Worm (Caenorhabditis elegans) whole organism, young adult: ENCODE results near the gene doxa-1.

Source experiments
- Y53F4B.3 ChIP-seq: fragments of 200-800 bp; sonication (Bioruptor generic); IDR thresholded peaks from 2 replicates; pipeline ENCODE4 v1.3.6; 2022; ENCODE audit warnings: missing genetic modification reagents, missing genetic modification characterization, missing compliant biosample characterization
- Y53G8AR.9 ChIP-seq: fragments of 200-800 bp; sonication (Bioruptor generic); conservative IDR thresholded peaks from 2 replicates; pipeline ENCODE4 v1.3.6; 2022; ENCODE audit warnings: missing genetic modification reagents, missing genetic modification characterization, missing compliant biosample characterization
- nhr-90 ChIP-seq: sonication (generic microtip); optimal IDR thresholded peaks from 2 replicates; lab custom pipeline; 2016; ENCODE audit warnings: missing genotype, mild to moderate bottlenecking, missing genetic modification characterization, missing compliant biosample characterization
- unc-62 ChIP-seq: fragments of 150-350 bp; optimal IDR thresholded peaks from 2 replicates; lab custom pipeline; 2014; ENCODE audit warnings: missing biosample characterization, missing genetic modification reagents, missing genetic modification characterization
- ztf-3 ChIP-seq: fragments of 200-800 bp; sonication (Bioruptor generic); optimal IDR thresholded peaks from 2 replicates; lab custom pipeline; 2018; ENCODE audit warnings: mild to moderate bottlenecking, missing genetic modification characterization, missing compliant biosample characterization

- TF ChIP-seq nhr-90 (tag; lab: Kevin White, UChicago) (no peak), Y53F4B.3 (GFP tag; lab: Robert Waterston, UW) (no peak), ztf-3 (no peak), unc-62 (GFP tag; lab: Kevin White, UChicago) (no peak), Y53G8AR.9 (no peak)
These were observed 24.6 kb downstream of the doxa-1 start, which contains the start of gene C06E1.1 for ce11 chrIII:8605532-8605931.
